Worm (Caenorhabditis elegans) whole organism, L3 larva: ENCODE measurements around the gene F10C2.7.
"Not testable (repeated sequence)": the region's sequence is repeated elsewhere in the genome, so short reads cannot be mapped to it uniquely, and the experiment has no call there.

Experiments
- ZK546.5 ChIP-seq: sonication (generic microtip); optimal IDR thresholded peaks from 2 replicates; lab custom pipeline; 2017; ENCODE audit warnings: missing biosample characterization, missing genetic modification characterization
- aly-2 ChIP-seq: fragments of 150-350 bp; optimal IDR thresholded peaks from 2 replicates; lab custom pipeline; 2014; ENCODE audit warnings: missing biosample characterization, missing genetic modification characterization
- ama-1 ChIP-seq: fragments of 150-350 bp; optimal IDR thresholded peaks from 2 replicates; lab custom pipeline; 2018
- ceh-16 ChIP-seq: sonication (generic microtip); optimal IDR thresholded peaks from 2 replicates; lab custom pipeline; 2017; ENCODE audit warnings: missing biosample characterization, missing genetic modification characterization
- ceh-28 ChIP-seq: fragments of 150-350 bp; optimal IDR thresholded peaks from 2 replicates; lab custom pipeline; 2014; ENCODE audit warnings: missing biosample characterization, missing genetic modification reagents, missing genetic modification characterization
- ceh-9 ChIP-seq: sonication (generic microtip); optimal IDR thresholded peaks from 2 replicates; lab custom pipeline; 2018; ENCODE audit warnings: missing biosample characterization, missing genetic modification characterization
- egl-5 ChIP-seq: fragments of 150-350 bp; optimal IDR thresholded peaks from 2 replicates; lab custom pipeline; 2017; ENCODE audit warnings: missing biosample characterization, missing genetic modification reagents, missing genetic modification characterization, inconsistent platforms
- elt-2 ChIP-seq: sonication (generic microtip); optimal IDR thresholded peaks from 2 replicates; lab custom pipeline; 2016; ENCODE audit warnings: missing genetic modification reagents, mild to moderate bottlenecking, missing genetic modification characterization, missing compliant biosample characterization
- elt-3 ChIP-seq, 3 experiments: fragments of 150-350 bp in 1 of 3; sonication (generic microtip) in 2 of 3; optimal IDR thresholded peaks; 2 replicates in 2 of 3; 4 replicates in 1 of 3; lab custom pipeline; 2014 to 2017; ENCODE audit warnings: missing biosample characterization in 3 of 3, missing genetic modification characterization in 3 of 3
- eor-1 ChIP-seq, 2 experiments: fragments of 150-350 bp; optimal IDR thresholded peaks; 2 replicates each; lab custom pipeline; 2014 to 2018; ENCODE audit warnings: missing biosample characterization in 2 of 2, missing genetic modification characterization in 2 of 2
- fkh-2 ChIP-seq: fragments of 150-350 bp; optimal IDR thresholded peaks from 2 replicates; lab custom pipeline; 2014; ENCODE audit warnings: missing biosample characterization, missing genetic modification reagents, missing genetic modification characterization
- fos-1 ChIP-seq: fragments of 150-350 bp; optimal IDR thresholded peaks from 2 replicates; lab custom pipeline; 2014; ENCODE audit warnings: missing biosample characterization, missing genetic modification characterization
- hmg-11 ChIP-seq: sonication (generic microtip); optimal IDR thresholded peaks from 2 replicates; lab custom pipeline; 2016; ENCODE audit warnings: missing genetic modification characterization, missing compliant biosample characterization
- jun-1 ChIP-seq: fragments of 150-350 bp; optimal IDR thresholded peaks from 2 replicates; lab custom pipeline; 2014; ENCODE audit warnings: missing biosample characterization, missing genetic modification reagents, missing genetic modification characterization
- lin-15B ChIP-seq: fragments of 150-350 bp; optimal IDR thresholded peaks from 2 replicates; lab custom pipeline; 2014; ENCODE audit warnings: missing biosample characterization, missing genetic modification characterization
- lin-39 ChIP-seq: fragments of 150-350 bp; optimal IDR thresholded peaks from 2 replicates; lab custom pipeline; 2018; ENCODE audit warnings: missing biosample characterization, missing genetic modification reagents, missing genetic modification characterization
- lsy-12 ChIP-seq: sonication (generic microtip); optimal IDR thresholded peaks from 2 replicates; lab custom pipeline; 2016; ENCODE audit warnings: mild to moderate bottlenecking, missing genetic modification characterization, missing compliant biosample characterization
- mdl-1 ChIP-seq: fragments of 150-350 bp; optimal IDR thresholded peaks from 2 replicates; lab custom pipeline; 2014; ENCODE audit warnings: missing biosample characterization, missing genetic modification characterization
- mml-1 ChIP-seq: fragments of 150-350 bp; sonication (generic microtip); optimal IDR thresholded peaks from 3 replicates; lab custom pipeline; 2014; ENCODE audit warnings: missing biosample characterization, missing genetic modification characterization
- nhr-11 ChIP-seq: fragments of 150-350 bp; optimal IDR thresholded peaks from 2 replicates; lab custom pipeline; 2014; ENCODE audit warnings: missing biosample characterization, missing genetic modification characterization
- nhr-12 ChIP-seq: fragments of 150-350 bp; optimal IDR thresholded peaks from 2 replicates; lab custom pipeline; 2014; ENCODE audit warnings: missing biosample characterization, missing genetic modification characterization
- nhr-25 ChIP-seq: sonication (generic microtip); optimal IDR thresholded peaks from 2 replicates; lab custom pipeline; 2017; ENCODE audit warnings: missing biosample characterization, missing genetic modification characterization
- nhr-43 ChIP-seq: sonication (generic microtip); optimal IDR thresholded peaks from 2 replicates; lab custom pipeline; 2016; ENCODE audit warnings: mild to moderate bottlenecking, missing genetic modification characterization, missing compliant biosample characterization; ENCODE audit not compliant: poor library complexity, severe bottlenecking
- nhr-76 ChIP-seq: fragments of 150-350 bp; sonication (generic microtip); optimal IDR thresholded peaks from 5 replicates; lab custom pipeline; 2014; ENCODE audit warnings: missing biosample characterization, missing genetic modification characterization
- pha-4 ChIP-seq: fragments of 150-350 bp; optimal IDR thresholded peaks from 2 replicates; lab custom pipeline; 2014; ENCODE audit warnings: missing biosample characterization, missing genetic modification reagents, missing genetic modification characterization
- pqm-1 ChIP-seq: fragments of 150-350 bp; optimal IDR thresholded peaks from 2 replicates; lab custom pipeline; 2017; ENCODE audit warnings: missing biosample characterization, missing genetic modification characterization, inconsistent platforms
- sea-2 ChIP-seq: fragments of 150-350 bp; sonication (generic microtip); optimal IDR thresholded peaks from 4 replicates; lab custom pipeline; 2014; ENCODE audit warnings: missing biosample characterization, missing genetic modification reagents, missing genetic modification characterization
- tbx-2 ChIP-seq: sonication (generic microtip); optimal IDR thresholded peaks from 2 replicates; lab custom pipeline; 2016; ENCODE audit warnings: mild to moderate bottlenecking, missing genetic modification characterization, missing compliant biosample characterization
- unc-39 ChIP-seq: sonication (generic microtip); optimal IDR thresholded peaks from 4 replicates; lab custom pipeline; 2017; ENCODE audit warnings: missing biosample characterization, missing genetic modification characterization
- ztf-11 ChIP-seq: fragments of 150-350 bp; optimal IDR thresholded peaks from 2 replicates; lab custom pipeline; 2014; ENCODE audit warnings: missing biosample characterization, missing genetic modification characterization

Gene F10C2.7

DNA sequence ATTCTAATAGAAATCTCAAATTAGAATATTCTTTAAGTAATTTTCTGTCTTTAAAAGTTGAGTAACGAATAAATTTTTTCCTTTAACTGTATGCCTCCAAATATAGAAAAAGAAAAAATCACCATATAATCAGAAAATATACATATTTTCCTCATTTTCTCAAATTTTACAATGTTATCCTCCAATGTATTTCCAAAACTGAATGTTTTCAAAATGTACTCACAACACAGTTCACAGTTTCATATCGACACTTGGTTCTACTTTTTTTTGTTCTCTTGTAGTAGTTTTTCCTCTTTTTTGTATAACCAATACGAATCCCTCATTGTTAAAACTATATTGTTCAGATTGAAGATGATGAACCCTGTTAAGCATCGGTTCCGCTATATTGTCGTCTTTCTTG, at the start of gene F10C2.7:
Gene F10C2.7 (plus strand): TSS at position 301 of the 400 bp plus-strand sequence.
- TF ChIP-seq nhr-43 (tag; lab: Kevin White, UChicago): no peak
- TF ChIP-seq nhr-76: no peak

DNA sequence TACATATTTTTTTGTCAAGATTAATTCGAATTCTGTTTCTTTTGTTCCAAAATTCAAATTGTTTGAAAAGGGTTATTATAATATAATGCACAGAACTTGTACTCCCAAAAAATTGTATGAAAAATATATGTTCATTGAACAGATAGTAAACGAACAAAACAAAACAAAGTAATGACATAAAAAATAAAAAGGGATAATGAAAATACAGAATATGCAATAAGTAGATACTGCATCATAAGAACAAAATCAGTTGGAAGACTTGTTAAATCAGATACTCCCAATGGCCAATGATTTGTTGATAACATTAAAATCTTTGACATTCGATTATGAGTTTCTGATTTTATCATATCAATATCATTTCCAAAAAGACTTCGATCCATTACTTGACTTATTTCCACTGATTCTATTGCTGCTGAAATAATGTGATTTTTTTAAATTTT, 49.2 kb upstream of the F10C2.7 start:
- TF ChIP-seq ceh-28 (tag; lab: Kevin White, UChicago): peak; percentile 43
- peak; percentile 1 for TF ChIP-seq fos-1
- TF ChIP-seq tbx-2 (tag; lab: Kevin White, UChicago): no peak
- TF ChIP-seq lin-39 (tag; lab: Kevin White, UChicago): no peak
- peak; percentile 35 for TF ChIP-seq elt-2
- no peak for TF ChIP-seq ztf-11 (tag; lab: Kevin White, UChicago)
- no peak for TF ChIP-seq ZK546.5 (tag; lab: Kevin White, UChicago)
- no peak for TF ChIP-seq nhr-12 (tag; lab: Kevin White, UChicago)
- no peak for TF ChIP-seq nhr-25
- TF ChIP-seq sea-2 (GFP tag; lab: Kevin White, UChicago): no peak
- no peak for TF ChIP-seq nhr-11 (tag; lab: Kevin White, UChicago)
- TF ChIP-seq ceh-16 (tag; lab: Kevin White, UChicago): no peak
- peak; percentile 77 for TF ChIP-seq aly-2 (tag; lab: Kevin White, UChicago)
- TF ChIP-seq jun-1 (tag; lab: Kevin White, UChicago): peak; percentile 4
- TF ChIP-seq nhr-76: no peak

DNA sequence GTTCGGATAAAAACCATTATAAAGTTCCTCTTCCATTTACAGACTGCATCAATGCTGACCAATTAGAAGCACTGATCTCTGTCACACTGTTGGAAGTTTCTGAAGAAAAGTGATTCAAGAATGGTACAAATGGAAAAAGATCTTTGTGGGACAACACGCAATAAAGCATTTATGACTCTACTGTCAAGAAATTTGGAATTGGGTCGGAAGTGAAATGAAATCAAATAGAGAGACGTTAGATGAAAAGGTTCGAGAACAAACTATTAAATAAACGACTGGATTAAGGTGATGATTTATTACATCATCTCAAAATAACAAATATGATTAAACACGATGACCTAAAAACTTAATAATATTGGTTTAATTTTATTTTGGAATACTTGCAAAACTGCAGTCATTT, 47.2 kb upstream of the F10C2.7 start, which contains the start of gene F57F5.3:
Gene F57F5.3 (minus strand): TSS at position 101 of the 400 bp plus-strand sequence.
- no peak for TF ChIP-seq hmg-11 (tag; lab: Kevin White, UChicago)
- TF ChIP-seq, all 47 proteins: peak for 0

DNA sequence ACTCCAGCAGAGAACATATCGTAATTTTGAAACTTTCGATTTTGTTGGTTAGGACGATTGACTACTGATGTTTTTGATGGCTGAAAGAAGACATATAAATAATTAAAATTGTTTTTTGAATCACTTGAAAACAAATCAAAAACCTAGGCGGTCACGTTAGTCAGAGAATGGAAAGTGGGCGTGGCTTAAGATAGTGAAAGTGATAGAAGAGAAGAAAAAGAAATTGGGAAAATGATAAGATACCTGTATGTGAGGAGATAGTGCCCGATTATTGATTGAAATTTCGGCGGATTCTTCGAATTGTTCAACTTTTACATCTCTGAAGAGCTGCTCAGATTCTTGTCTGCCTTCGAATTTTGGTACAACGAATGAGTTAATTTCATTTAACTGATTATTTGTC, 42.0 kb upstream of the F10C2.7 start:
- TF ChIP-seq nhr-12 (tag; lab: Kevin White, UChicago) (no peak), lin-15B (no peak), nhr-76 (no peak), egl-5 (no peak), hmg-11 (tag; lab: Kevin White, UChicago) (no peak), eor-1 (tag; optimal IDR thresholded peaks at IDR 0.05; lab: Kevin White, UChicago) (no peak), ama-1 (lab: Kevin White, UChicago) (no peak), elt-2 (peak; percentile 0), ztf-11 (tag; lab: Kevin White, UChicago) (no peak), fos-1 (no peak), ceh-9 (no peak), elt-3 (tag; optimal IDR thresholded peaks at IDR 0.05; lab: Kevin White, UChicago) (peak in 1 of 3 experiments; percentile 16), nhr-25 (no peak), mdl-1 (tag; lab: Kevin White, UChicago) (no peak), lsy-12 (tag; lab: Kevin White, UChicago) (no peak)
- TF ChIP-seq, all 47 proteins: peak for 2

DNA sequence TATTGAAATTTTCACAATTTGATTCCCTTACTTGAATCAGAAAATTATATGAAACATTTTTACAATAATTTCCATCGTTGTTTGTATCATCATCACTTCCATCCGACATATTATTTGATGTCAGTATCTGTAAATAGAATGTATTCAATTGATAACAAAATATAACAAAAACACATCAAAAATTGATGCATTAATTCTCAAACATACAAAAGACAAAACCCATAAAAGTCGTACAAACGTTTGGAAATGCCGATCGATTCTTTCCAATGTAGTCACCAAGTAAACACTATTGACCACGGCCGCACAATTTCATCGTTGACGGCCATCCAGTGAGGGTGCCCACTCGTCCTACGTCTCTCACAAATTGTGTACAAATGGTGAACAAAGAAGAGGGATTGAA, 40.4 kb upstream of the F10C2.7 start, which contains the start of gene add-2:
Gene add-2 (minus strand): TSS at position 109 of the 400 bp plus-strand sequence.
- TF ChIP-seq fkh-2 (tag; lab: Kevin White, UChicago) (no peak), pha-4 (peak; percentile 65), mml-1 (tag; lab: Kevin White, UChicago) (no peak), mdl-1 (tag; lab: Kevin White, UChicago) (no peak), pqm-1 (peak; percentile 50), unc-39 (tag; lab: Kevin White, UChicago) (no peak), nhr-12 (tag; lab: Kevin White, UChicago) (no peak), nhr-43 (tag; lab: Kevin White, UChicago) (no peak), elt-2 (peak; percentile 52)

DNA sequence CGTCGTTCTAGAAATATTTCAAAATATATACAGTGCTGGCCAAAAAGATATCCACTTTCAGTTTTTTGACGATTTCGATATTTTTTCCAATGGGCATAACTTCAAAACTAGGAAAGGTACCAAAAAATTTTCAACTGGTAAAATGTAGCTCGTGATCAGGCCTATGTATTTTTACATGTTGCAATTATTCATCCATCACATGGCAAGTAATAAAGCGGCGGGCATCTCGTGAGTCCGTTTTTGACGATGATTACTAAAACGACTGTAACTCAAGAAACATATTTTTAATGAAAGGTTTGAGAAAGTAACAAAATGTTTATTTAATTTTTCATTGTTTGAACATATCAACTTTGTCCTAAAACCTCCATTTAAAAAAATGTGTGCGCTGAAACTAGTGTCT, 33.7 kb upstream of the F10C2.7 start, which contains the start of gene F10C2.3:
Gene F10C2.3 (plus strand): TSS at position 301 of the 400 bp plus-strand sequence.
- not testable (repeated sequence) for TF ChIP-seq hmg-11 (tag; lab: Kevin White, UChicago); elt-2; lsy-12 (tag; lab: Kevin White, UChicago)
